Worm (Caenorhabditis elegans) whole organism, L1 larva: ENCODE results near the gene clec-49.

Experiments used
- C04F5.9 ChIP-seq: sonication (generic microtip); optimal IDR thresholded peaks from 2 replicates; lab custom pipeline; 2016; ENCODE audit warnings: missing genetic modification characterization, missing compliant biosample characterization
- C16A3.4 ChIP-seq: fragments of 150-350 bp; optimal IDR thresholded peaks from 2 replicates; lab custom pipeline; 2014; ENCODE audit warnings: missing biosample characterization, missing genetic modification characterization
- C34B4.2 ChIP-seq: sonication (generic microtip); optimal IDR thresholded peaks from 2 replicates; lab custom pipeline; 2017; ENCODE audit warnings: mild to moderate bottlenecking, missing genetic modification characterization, missing compliant biosample characterization
- alr-1 ChIP-seq: fragments of 200-800 bp; sonication (Bioruptor generic); optimal IDR thresholded peaks from 2 replicates; lab custom pipeline; 2018; ENCODE audit warnings: borderline replicate concordance, mild to moderate bottlenecking, missing genetic modification characterization, missing compliant biosample characterization
- aly-2 ChIP-seq: fragments of 150-350 bp; optimal IDR thresholded peaks from 2 replicates; lab custom pipeline; 2014; ENCODE audit warnings: missing biosample characterization, missing genetic modification characterization
- ama-1 ChIP-seq: fragments of 150-350 bp; optimal IDR thresholded peaks from 2 replicates; lab custom pipeline; 2014
- ceh-8 ChIP-seq: fragments of 200-800 bp; sonication (Bioruptor generic); optimal IDR thresholded peaks from 2 replicates; lab custom pipeline; 2018; ENCODE audit warnings: mild to moderate bottlenecking, missing genetic modification characterization, moderate library complexity, missing compliant biosample characterization
- ceh-82 ChIP-seq, 3 experiments: fragments of 150-350 bp in 1 of 3; sonication (generic microtip) in 2 of 3; optimal IDR thresholded peaks; 2 replicates each; lab custom pipeline; 2014 to 2017; ENCODE audit warnings: missing biosample characterization in 3 of 3, missing genetic modification characterization in 3 of 3
- ceh-90 ChIP-seq: sonication (generic microtip); optimal IDR thresholded peaks from 2 replicates; lab custom pipeline; 2016; ENCODE audit warnings: missing genetic modification characterization, missing compliant biosample characterization
- ces-1 ChIP-seq: fragments of 150-350 bp; optimal IDR thresholded peaks from 2 replicates; lab custom pipeline; 2014; ENCODE audit warnings: missing biosample characterization, missing genetic modification reagents, missing genetic modification characterization
- egl-13 ChIP-seq: sonication (generic microtip); optimal IDR thresholded peaks from 2 replicates; lab custom pipeline; 2016; ENCODE audit warnings: missing genotype, missing genetic modification reagents, missing genetic modification characterization, missing compliant biosample characterization
- elt-2 ChIP-seq: sonication (generic microtip); optimal IDR thresholded peaks from 2 replicates; lab custom pipeline; 2016; ENCODE audit warnings: missing genetic modification characterization, mild to moderate bottlenecking, inconsistent platforms, missing compliant biosample characterization, missing genetic modification reagents
- fkh-10 ChIP-seq: sonication (generic microtip); optimal IDR thresholded peaks from 2 replicates; lab custom pipeline; 2017; ENCODE audit warnings: missing biosample characterization, missing genetic modification reagents, missing genetic modification characterization
- fos-1 ChIP-seq: fragments of 150-350 bp; optimal IDR thresholded peaks from 2 replicates; lab custom pipeline; 2014; ENCODE audit warnings: missing biosample characterization, missing genetic modification characterization
- grh-1 ChIP-seq: fragments of 200-800 bp; sonication (Bioruptor generic); IDR thresholded peaks from 2 replicates; pipeline ENCODE4 v1.3.6; 2022; ENCODE audit warnings: missing genetic modification reagents, missing genetic modification characterization, missing compliant biosample characterization
- hpl-2 ChIP-seq: fragments of 150-350 bp; optimal IDR thresholded peaks from 2 replicates; lab custom pipeline; 2014; ENCODE audit warnings: missing biosample characterization, missing genetic modification reagents, missing genetic modification characterization
- jun-1 ChIP-seq: fragments of 150-350 bp; optimal IDR thresholded peaks from 2 replicates; lab custom pipeline; 2014; ENCODE audit warnings: missing biosample characterization, missing genetic modification reagents, missing genetic modification characterization
- lin-14 ChIP-seq: fragments of 200-800 bp; sonication (Bioruptor generic); optimal IDR thresholded peaks from 2 replicates; lab custom pipeline; 2018; ENCODE audit warnings: mild to moderate bottlenecking, missing genetic modification characterization, moderate library complexity, missing compliant biosample characterization
- lin-15B ChIP-seq: fragments of 150-350 bp; sonication (generic microtip); optimal IDR thresholded peaks from 3 replicates; lab custom pipeline; 2014; ENCODE audit warnings: missing biosample characterization, missing genetic modification characterization
- lin-39 ChIP-seq: fragments of 150-350 bp; optimal IDR thresholded peaks from 2 replicates; lab custom pipeline; 2014; ENCODE audit warnings: missing biosample characterization, missing genetic modification reagents, missing genetic modification characterization
- lir-3 ChIP-seq: sonication (generic microtip); optimal IDR thresholded peaks from 2 replicates; lab custom pipeline; 2016; ENCODE audit warnings: mild to moderate bottlenecking, missing genetic modification characterization, moderate library complexity, missing compliant biosample characterization; ENCODE audit not compliant: poor library complexity
- mab-9 ChIP-seq: fragments of 200-800 bp; sonication (Bioruptor generic); IDR thresholded peaks from 2 replicates; pipeline ENCODE4 v1.3.6; 2022; ENCODE audit warnings: missing genetic modification reagents, missing genetic modification characterization, missing compliant biosample characterization
- nhr-20 ChIP-seq: sonication (generic microtip); optimal IDR thresholded peaks from 2 replicates; lab custom pipeline; 2016; ENCODE audit warnings: mild to moderate bottlenecking, missing genetic modification characterization, missing compliant biosample characterization
- nhr-237 ChIP-seq: fragments of 150-350 bp; optimal IDR thresholded peaks from 2 replicates; lab custom pipeline; 2014; ENCODE audit warnings: missing biosample characterization, missing genetic modification characterization
- nhr-85 ChIP-seq: sonication (generic microtip); peaks from one replicate; lab custom pipeline; 2016; ENCODE audit warnings: missing genetic modification characterization, inconsistent platforms, missing compliant biosample characterization
- nhr-90 ChIP-seq: sonication (generic microtip); optimal IDR thresholded peaks from 2 replicates; lab custom pipeline; 2016; ENCODE audit warnings: mild to moderate bottlenecking, missing genetic modification characterization, missing compliant biosample characterization; ENCODE audit not compliant: poor library complexity
- snpc-4 ChIP-seq: fragments of 150-350 bp; optimal IDR thresholded peaks from 2 replicates; lab custom pipeline; 2014; ENCODE audit warnings: missing biosample characterization, missing genetic modification characterization
- tlp-1 ChIP-seq: fragments of 150-350 bp; optimal IDR thresholded peaks from 2 replicates; lab custom pipeline; 2014; ENCODE audit warnings: missing biosample characterization, missing genetic modification characterization
- unc-30 ChIP-seq: sonication (generic microtip); optimal IDR thresholded peaks from 2 replicates; lab custom pipeline; 2017; ENCODE audit warnings: missing biosample characterization, missing genetic modification characterization
- unc-62 ChIP-seq: fragments of 150-350 bp; optimal IDR thresholded peaks from 2 replicates; lab custom pipeline; 2014; ENCODE audit warnings: missing biosample characterization, missing genetic modification reagents, missing genetic modification characterization
- unc-86 ChIP-seq: sonication (generic microtip); optimal IDR thresholded peaks from 2 replicates; lab custom pipeline; 2016; ENCODE audit warnings: missing genetic modification characterization, missing compliant biosample characterization
- zag-1 ChIP-seq: fragments of 150-350 bp; optimal IDR thresholded peaks from 2 replicates; lab custom pipeline; 2014; ENCODE audit warnings: missing biosample characterization, missing genetic modification characterization
- ztf-11 ChIP-seq, 2 experiments: sonication (generic microtip); optimal IDR thresholded peaks; 2 replicates each; lab custom pipeline; 2016 to 2017; ENCODE audit warnings: missing genetic modification characterization in 2 of 2, missing biosample characterization in 1 of 2, missing compliant biosample characterization in 1 of 2

The clec-49 gene

DNA sequence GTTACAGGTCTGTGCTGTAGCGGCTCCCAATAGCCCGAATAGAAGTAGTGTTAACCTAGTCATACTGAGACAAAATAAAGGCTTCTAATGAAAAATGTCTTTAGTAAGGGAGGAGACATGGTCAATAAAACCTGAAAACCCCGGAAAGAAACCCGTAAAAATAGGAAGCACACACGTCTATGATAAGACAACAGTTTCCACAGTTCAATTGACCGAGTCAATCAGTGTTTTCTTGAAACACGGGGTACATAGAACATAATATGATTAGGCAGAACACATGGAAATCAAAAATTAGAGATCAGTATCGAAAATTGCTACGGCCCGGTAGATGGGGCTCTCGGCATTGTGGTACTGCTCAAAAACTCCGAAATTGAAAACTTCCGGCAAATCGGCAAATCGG lies at the start of gene clec-49:
TSS of gene clec-49 (minus strand) at position 103 of the 400 bp plus-strand sequence.
- TF ChIP-seq lin-15B (no peak), ceh-82 (tag; optimal IDR thresholded peaks at IDR 0.05; lab: Kevin White, UChicago) (no peak), elt-2 (tag; lab: Kevin White, UChicago) (peak; percentile 1)
- TF ChIP-seq, all 84 proteins: peak for 1

DNA sequence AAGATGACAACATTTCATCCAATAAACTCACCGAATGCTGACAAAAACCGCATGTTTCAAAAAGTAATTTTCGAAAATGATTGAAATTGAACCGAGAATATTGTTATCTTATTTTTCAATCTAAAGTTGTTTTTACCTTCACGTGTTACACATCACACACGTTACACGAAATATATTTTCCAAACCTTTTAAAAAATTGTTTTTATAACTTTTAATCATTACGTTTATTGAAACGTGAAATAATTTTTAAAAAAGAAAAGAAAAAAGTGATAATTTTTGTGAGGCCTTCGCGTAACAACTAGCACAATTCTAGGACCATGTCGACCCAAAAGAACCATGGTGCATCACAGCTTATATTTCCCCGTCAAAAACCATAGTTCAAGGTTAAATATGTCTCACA lies 43.9 kb upstream of the clec-49 start, which contains the start of gene M162.7:
TSS of gene M162.7 (minus strand) at position 101 of the 400 bp plus-strand sequence.
- TF ChIP-seq nhr-90 (tag; lab: Kevin White, UChicago), result no peak
- no peak for TF ChIP-seq snpc-4 (tag; lab: Kevin White, UChicago)
- TF ChIP-seq aly-2 (tag; lab: Kevin White, UChicago), result no peak
- no peak for TF ChIP-seq nhr-85 (tag; lab: Kevin White, UChicago)
- TF ChIP-seq jun-1 (tag; lab: Kevin White, UChicago), result no peak
- no peak for TF ChIP-seq lin-39 (tag; lab: Kevin White, UChicago)
- no peak for TF ChIP-seq hpl-2 (GFP tag; lab: Kevin White, UChicago)
- TF ChIP-seq fkh-10 (GFP tag; lab: Kevin White, UChicago), result no peak
- TF ChIP-seq ztf-11 (tag; optimal IDR thresholded peaks at IDR 0.05; lab: Kevin White, UChicago), result no peak
- TF ChIP-seq grh-1 (GFP tag; lab: Robert Waterston, UW), result no peak
- TF ChIP-seq C34B4.2 (tag; lab: Kevin White, UChicago), result no peak
- no peak for TF ChIP-seq nhr-237 (tag; lab: Kevin White, UChicago)
- no peak for TF ChIP-seq lin-14 (GFP tag; lab: Kevin White, UChicago)
- no peak for TF ChIP-seq nhr-20 (tag; lab: Kevin White, UChicago)
- TF ChIP-seq alr-1 (tag; lab: Kevin White, UChicago), result no peak
- TF ChIP-seq fos-1 (tag; lab: Kevin White, UChicago), result no peak

DNA sequence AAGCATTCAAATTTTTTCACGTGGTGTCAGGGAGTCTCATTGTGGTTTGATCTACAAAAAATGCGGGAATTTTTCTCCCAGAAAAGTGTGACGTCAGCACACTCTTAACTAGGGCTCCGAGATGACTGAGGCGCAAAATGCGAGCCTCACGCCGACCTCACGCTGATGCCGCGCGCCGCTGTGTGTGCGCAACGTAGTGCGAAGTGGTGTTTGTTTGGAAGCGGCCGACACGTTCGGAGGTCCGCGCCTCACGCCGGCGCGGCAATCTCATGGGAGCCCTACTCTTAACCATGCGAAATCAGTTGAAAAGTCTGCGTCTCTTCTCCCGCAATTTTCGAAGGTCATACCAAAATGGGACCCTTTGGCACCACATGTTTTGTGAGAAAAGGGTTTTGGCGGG lies 39.2 kb upstream of the clec-49 start:
- no peak for TF ChIP-seq nhr-90 (tag; lab: Kevin White, UChicago)
- no peak for TF ChIP-seq unc-86
- no peak for TF ChIP-seq unc-30 (tag; lab: Kevin White, UChicago)
- TF ChIP-seq grh-1 (GFP tag; lab: Robert Waterston, UW), result no peak

DNA sequence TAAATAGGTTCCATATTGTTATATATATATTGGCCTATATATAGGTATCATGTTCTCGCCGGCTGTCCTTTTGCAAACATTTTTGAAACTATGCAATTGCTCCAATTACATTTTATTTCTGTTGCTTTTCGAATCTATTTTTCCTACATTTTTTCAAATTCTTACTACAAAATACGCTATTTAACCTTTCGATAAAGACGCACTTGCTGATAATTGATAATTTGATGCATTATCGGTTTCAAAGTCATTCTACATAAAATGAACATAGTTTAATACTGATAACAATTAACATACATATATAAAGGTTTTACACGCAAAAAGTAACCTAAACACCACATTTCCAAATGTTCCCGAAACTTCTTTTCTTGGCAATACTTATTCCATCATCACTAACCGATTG lies 37.3 kb upstream of the clec-49 start, which contains the start of gene clec-258:
TSS of gene clec-258 (plus strand) at position 81 of the 400 bp plus-strand sequence.
- TF ChIP-seq mab-9 (GFP tag; lab: Robert Waterston, UW) (no peak), elt-2 (tag; lab: Kevin White, UChicago) (peak; percentile 54), tlp-1 (tag; lab: Kevin White, UChicago) (peak; percentile 14), ces-1 (GFP tag; lab: Kevin White, UChicago) (no peak)

DNA sequence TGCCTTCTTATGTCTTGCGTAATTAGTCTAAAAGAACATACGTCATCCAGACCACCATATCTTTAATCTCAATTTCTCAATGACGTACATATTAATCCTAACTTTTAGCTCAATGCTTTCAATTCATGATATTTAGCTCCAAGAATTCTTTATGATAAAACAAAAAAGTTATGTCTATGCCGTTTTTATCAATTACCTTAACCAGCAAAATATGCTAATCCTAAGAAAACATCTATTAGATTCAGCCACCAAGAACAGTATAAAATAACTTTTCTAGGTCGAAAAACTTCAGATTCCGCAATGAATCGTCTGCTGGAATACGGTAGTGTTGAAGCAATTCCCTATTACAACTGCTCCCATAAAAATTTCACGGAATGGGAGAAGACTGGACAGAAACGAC lies 32.8 kb upstream of the clec-49 start, which contains the start of gene srt-45:
TSS of gene srt-45 (plus strand) at position 301 of the 400 bp plus-strand sequence.
- TF ChIP-seq ama-1 (no peak), ztf-11 (tag; optimal IDR thresholded peaks at IDR 0.05; lab: Kevin White, UChicago) (no peak), ceh-8 (GFP tag; lab: Kevin White, UChicago) (no peak), lir-3 (tag; lab: Kevin White, UChicago) (no peak), C16A3.4 (tag; lab: Kevin White, UChicago) (no peak), egl-13 (no peak), ceh-90 (tag; lab: Kevin White, UChicago) (no peak), C04F5.9 (tag; lab: Kevin White, UChicago) (no peak), zag-1 (tag; lab: Kevin White, UChicago) (no peak), grh-1 (GFP tag; lab: Robert Waterston, UW) (no peak), unc-62 (GFP tag; lab: Kevin White, UChicago) (no peak)
- TF ChIP-seq, all 84 proteins: peak for 0
